Worm (Caenorhabditis elegans) whole organism, young adult: ENCODE measurements around the gene hum-8.

Source experiments
- F23B12.7 ChIP-seq: sonication (generic microtip); optimal IDR thresholded peaks from 2 replicates; lab custom pipeline; 2017; ENCODE audit warnings: missing genetic modification characterization, mild to moderate bottlenecking, missing compliant biosample characterization, antibody characterized with exemption, moderate library complexity; ENCODE audit not compliant: insufficient read depth
- F37B4.10 ChIP-seq: fragments of 200-800 bp; sonication (Bioruptor generic); IDR thresholded peaks from 2 replicates; pipeline ENCODE4 v1.3.6; 2022; ENCODE audit warnings: missing genetic modification characterization, missing compliant biosample characterization
- F39B2.1 ChIP-seq: fragments of 200-800 bp; sonication (Bioruptor generic); IDR thresholded peaks from 2 replicates; pipeline ENCODE4 v1.3.6; 2022; ENCODE audit warnings: missing genetic modification reagents, missing genetic modification characterization, missing compliant biosample characterization
- F57A8.1 ChIP-seq: fragments of 200-800 bp; sonication (Bioruptor generic); optimal IDR thresholded peaks from 2 replicates; lab custom pipeline; 2018; ENCODE audit warnings: mild to moderate bottlenecking, missing genetic modification characterization, moderate library complexity, missing compliant biosample characterization
- T26A5.8 ChIP-seq: sonication (generic microtip); optimal IDR thresholded peaks from 2 replicates; lab custom pipeline; 2016; ENCODE audit warnings: missing genetic modification characterization, missing compliant biosample characterization
- Y53F4B.3 ChIP-seq: fragments of 200-800 bp; sonication (Bioruptor generic); IDR thresholded peaks from 2 replicates; pipeline ENCODE4 v1.3.6; 2022; ENCODE audit warnings: missing genetic modification reagents, missing genetic modification characterization, missing compliant biosample characterization
- Y53G8AR.9 ChIP-seq: fragments of 200-800 bp; sonication (Bioruptor generic); conservative IDR thresholded peaks from 2 replicates; pipeline ENCODE4 v1.3.6; 2022; ENCODE audit warnings: missing genetic modification reagents, missing genetic modification characterization, missing compliant biosample characterization
- Y67H2A.10 ChIP-seq: fragments of 200-800 bp; sonication (Bioruptor generic); conservative IDR thresholded peaks from 2 replicates; pipeline ENCODE4 v1.3.6; 2022; ENCODE audit warnings: missing genetic modification reagents, missing genetic modification characterization, missing compliant biosample characterization
- Y95B8A.8 ChIP-seq: fragments of 200-800 bp; sonication (Bioruptor generic); IDR thresholded peaks from 2 replicates; pipeline ENCODE4 v1.3.6; 2022; ENCODE audit warnings: missing genetic modification reagents, missing genetic modification characterization, missing compliant biosample characterization
- attf-3 ChIP-seq: fragments of 200-800 bp; sonication (Bioruptor generic); conservative IDR thresholded peaks from 2 replicates; pipeline ENCODE4 v1.3.6; 2022; ENCODE audit warnings: missing genetic modification reagents, missing genetic modification characterization, missing compliant biosample characterization
- attf-6 ChIP-seq: fragments of 200-800 bp; sonication (Bioruptor generic); IDR thresholded peaks from 2 replicates; pipeline ENCODE4 v1.3.6; 2022; ENCODE audit warnings: missing genetic modification reagents, missing genetic modification characterization, missing compliant biosample characterization
- bed-2 ChIP-seq: fragments of 200-800 bp; sonication (Bioruptor generic); IDR thresholded peaks from 2 replicates; pipeline ENCODE4 v1.3.6; 2022; ENCODE audit warnings: missing genetic modification reagents, missing genetic modification characterization, missing compliant biosample characterization
- ceh-100 ChIP-seq: fragments of 200-800 bp; sonication (Bioruptor generic); IDR thresholded peaks from 2 replicates; pipeline ENCODE4 v1.3.6; 2022; ENCODE audit warnings: missing genetic modification reagents, missing genetic modification characterization, missing compliant biosample characterization
- ceh-27 ChIP-seq: fragments of 200-800 bp; sonication (Bioruptor generic); optimal IDR thresholded peaks from 2 replicates; lab custom pipeline; 2018; ENCODE audit warnings: mild to moderate bottlenecking, missing genetic modification characterization, moderate library complexity, missing compliant biosample characterization
- dpff-1 ChIP-seq: sonication (generic microtip); optimal IDR thresholded peaks from 2 replicates; lab custom pipeline; 2017; ENCODE audit warnings: mild to moderate bottlenecking, missing genetic modification characterization, missing compliant biosample characterization
- hlh-26 ChIP-seq: fragments of 200-800 bp; sonication (Bioruptor generic); conservative IDR thresholded peaks from 2 replicates; pipeline ENCODE4 v1.3.6; 2022; ENCODE audit warnings: missing genetic modification reagents, missing genetic modification characterization, missing compliant biosample characterization
- lag-1 ChIP-seq: fragments of 200-800 bp; sonication (Bioruptor generic); IDR thresholded peaks from 2 replicates; pipeline ENCODE4 v1.3.6; 2022; ENCODE audit warnings: missing genetic modification reagents, missing genetic modification characterization, missing compliant biosample characterization
- let-526 ChIP-seq: fragments of 200-800 bp; sonication (Bioruptor generic); IDR thresholded peaks from 2 replicates; pipeline ENCODE4 v1.3.6; 2022; ENCODE audit warnings: missing genetic modification reagents, missing genetic modification characterization, missing compliant biosample characterization
- let-607 ChIP-seq, 2 experiments: fragments of 200-800 bp in 1 of 2; sonication (Bioruptor generic) in 1 of 2; sonication (generic microtip) in 1 of 2; optimal IDR thresholded peaks; 2 replicates each; lab custom pipeline; 2016 to 2018; ENCODE audit warnings: mild to moderate bottlenecking in 2 of 2, missing compliant biosample characterization in 2 of 2, missing genetic modification characterization in 2 of 2, moderate library complexity in 2 of 2, missing genotype in 1 of 2
- lin-26 ChIP-seq: fragments of 200-800 bp; sonication (Bioruptor generic); IDR thresholded peaks from 2 replicates; pipeline ENCODE4 v1.3.6; 2022; ENCODE audit warnings: missing genetic modification reagents, missing genetic modification characterization, missing compliant biosample characterization
- lin-40 ChIP-seq: sonication (generic microtip); optimal IDR thresholded peaks from 2 replicates; lab custom pipeline; 2016; ENCODE audit warnings: missing genetic modification characterization, mild to moderate bottlenecking, missing compliant biosample characterization, missing genotype, missing genetic modification reagents
- lsl-1 ChIP-seq: fragments of 200-800 bp; sonication (Bioruptor generic); optimal IDR thresholded peaks from 2 replicates; lab custom pipeline; 2018; ENCODE audit warnings: mild to moderate bottlenecking, missing genetic modification characterization, moderate library complexity, missing compliant biosample characterization
- lsy-27 ChIP-seq: sonication (generic microtip); optimal IDR thresholded peaks from 2 replicates; lab custom pipeline; 2017; ENCODE audit warnings: missing genetic modification characterization, mild to moderate bottlenecking, missing compliant biosample characterization, antibody characterized with exemption, missing genotype, borderline replicate concordance; ENCODE audit not compliant: insufficient read depth
- madf-3 ChIP-seq: fragments of 200-800 bp; sonication (Bioruptor generic); IDR thresholded peaks from 2 replicates; pipeline ENCODE4 v1.3.6; 2022; ENCODE audit warnings: missing genetic modification reagents, missing genetic modification characterization, missing compliant biosample characterization
- madf-6 ChIP-seq: fragments of 200-800 bp; sonication (Bioruptor generic); IDR thresholded peaks from 2 replicates; pipeline ENCODE4 v1.3.6; 2022; ENCODE audit warnings: missing genetic modification reagents, missing genetic modification characterization, missing compliant biosample characterization
- mel-28 ChIP-seq: sonication (generic microtip); optimal IDR thresholded peaks from 2 replicates; lab custom pipeline; 2016; ENCODE audit warnings: borderline replicate concordance, mild to moderate bottlenecking, missing genetic modification characterization, missing compliant biosample characterization
- mes-4 ChIP-seq: sonication (generic microtip); optimal IDR thresholded peaks from 2 replicates; lab custom pipeline; 2016; ENCODE audit warnings: missing genotype, missing genetic modification characterization, missing compliant biosample characterization
- nhr-27 ChIP-seq: fragments of 200-800 bp; sonication (Bioruptor generic); optimal IDR thresholded peaks from 2 replicates; lab custom pipeline; 2018; ENCODE audit warnings: mild to moderate bottlenecking, missing genetic modification characterization, moderate library complexity, missing compliant biosample characterization
- nhr-80 ChIP-seq: sonication (generic microtip); optimal IDR thresholded peaks from 2 replicates; lab custom pipeline; 2016; ENCODE audit warnings: missing genetic modification characterization, missing compliant biosample characterization
- rpc-1 ChIP-seq, 2 experiments: fragments of 150-350 bp in 1 of 2; sonication (generic microtip) in 1 of 2; optimal IDR thresholded peaks; 2 replicates each; lab custom pipeline; 2014 to 2018; ENCODE audit warnings: missing biosample characterization in 1 of 2, missing genetic modification characterization in 1 of 2, missing genetic modification reagents in 1 of 2, missing genotype in 1 of 2
- snpc-3.4 ChIP-seq: sonication (generic microtip); optimal IDR thresholded peaks from 2 replicates; lab custom pipeline; 2017; ENCODE audit warnings: missing genetic modification characterization, mild to moderate bottlenecking, missing compliant biosample characterization, antibody characterized with exemption, moderate library complexity, missing genotype, missing genetic modification reagents
- somi-1 ChIP-seq: fragments of 200-800 bp; sonication (Bioruptor generic); optimal IDR thresholded peaks from 2 replicates; lab custom pipeline; 2018; ENCODE audit warnings: mild to moderate bottlenecking, missing genetic modification characterization, missing compliant biosample characterization
- tlf-1 ChIP-seq: fragments of 200-800 bp; sonication (Bioruptor generic); optimal IDR thresholded peaks from 2 replicates; lab custom pipeline; 2018; ENCODE audit warnings: mild to moderate bottlenecking, missing genetic modification characterization, missing compliant biosample characterization
- unc-130 ChIP-seq: sonication (generic microtip); optimal IDR thresholded peaks from 2 replicates; lab custom pipeline; 2016; ENCODE audit warnings: missing genetic modification reagents, missing genetic modification characterization, missing compliant biosample characterization
- unc-62 ChIP-seq: fragments of 150-350 bp; optimal IDR thresholded peaks from 2 replicates; lab custom pipeline; 2014; ENCODE audit warnings: missing biosample characterization, missing genetic modification reagents, missing genetic modification characterization
- xnd-1 ChIP-seq: sonication (generic microtip); optimal IDR thresholded peaks from 2 replicates; lab custom pipeline; 2016; ENCODE audit warnings: missing genotype, missing genetic modification reagents, missing genetic modification characterization, missing compliant biosample characterization
- zim-3 ChIP-seq: sonication (generic microtip); optimal IDR thresholded peaks from 2 replicates; lab custom pipeline; 2017; ENCODE audit warnings: mild to moderate bottlenecking, missing genetic modification characterization, moderate library complexity, missing compliant biosample characterization
- ztf-25 ChIP-seq: fragments of 200-800 bp; sonication (Bioruptor generic); IDR thresholded peaks from 2 replicates; pipeline ENCODE4 v1.3.6; 2022; ENCODE audit warnings: missing genetic modification reagents, missing genetic modification characterization, missing compliant biosample characterization
- ztf-26 ChIP-seq: sonication (generic microtip); optimal IDR thresholded peaks from 2 replicates; lab custom pipeline; 2017; ENCODE audit warnings: missing genetic modification characterization, missing compliant biosample characterization
- ztf-3 ChIP-seq: fragments of 200-800 bp; sonication (Bioruptor generic); optimal IDR thresholded peaks from 2 replicates; lab custom pipeline; 2018; ENCODE audit warnings: mild to moderate bottlenecking, missing genetic modification characterization, missing compliant biosample characterization

Gene hum-8

ce11 chrIV:443622-444021 lies 3.3 kb upstream of the hum-8 start, which contains the start of gene mrpl-55 (continued):
- TF ChIP-seq Y95B8A.8 (GFP tag; lab: Robert Waterston, UW) (no peak), madf-6 (GFP tag; lab: Robert Waterston, UW) (0 out of 2 replicates have a peak, but pooled peaks have one; percentile 27), unc-130 (GFP tag; lab: Kevin White, UChicago) (peak; percentile 18), lsy-27 (no peak), xnd-1 (tag; lab: Kevin White, UChicago) (no peak), nhr-27 (no peak), lin-26 (no peak), Y67H2A.10 (GFP tag; lab: Robert Waterston, UW) (no peak), Y53F4B.3 (GFP tag; lab: Robert Waterston, UW) (no peak), ztf-25 (GFP tag; lab: Robert Waterston, UW) (no peak), lin-40 (tag; lab: Kevin White, UChicago) (peak; percentile 79), mes-4 (tag; lab: Kevin White, UChicago) (no peak), T26A5.8 (tag; lab: Kevin White, UChicago) (no peak), F57A8.1 (no peak), F23B12.7 (tag; lab: Kevin White, UChicago) (peak; percentile 30), mel-28 (tag; lab: Kevin White, UChicago) (no peak), F39B2.1 (GFP tag; lab: Robert Waterston, UW) (no peak), somi-1 (GFP tag; lab: Kevin White, UChicago) (no peak), bed-2 (no peak), rpc-1 (optimal IDR thresholded peaks at IDR 0.05; lab: Kevin White, UChicago) (no peak), rpc-1 (tag; optimal IDR thresholded peaks at IDR 0.05; lab: Kevin White, UChicago) (no peak), Y53G8AR.9 (GFP tag; lab: Robert Waterston, UW) (no peak), dpff-1 (tag; lab: Kevin White, UChicago) (no peak), ceh-27 (GFP tag; lab: Kevin White, UChicago) (peak; percentile 52), attf-3 (0 out of 2 replicates have a peak, but pooled peaks have one; percentile 24), ceh-100 (GFP tag; lab: Robert Waterston, UW) (peak; percentile 65), lag-1 (GFP tag; lab: Robert Waterston, UW) (no peak), ztf-26 (tag; lab: Kevin White, UChicago) (peak; percentile 68), let-526 (GFP tag; lab: Robert Waterston, UW) (no peak)
- TF ChIP-seq, all 124 proteins: peak for 39

- TF ChIP-seq attf-6 (no peak), hlh-26 (no peak), F23B12.7 (tag; lab: Kevin White, UChicago) (no peak), let-607 (tag; optimal IDR thresholded peaks at IDR 0.05; lab: Kevin White, UChicago) (no peak), lsl-1 (GFP tag; lab: Kevin White, UChicago) (no peak), unc-62 (GFP tag; lab: Kevin White, UChicago) (no peak), Y53G8AR.9 (GFP tag; lab: Robert Waterston, UW) (no peak), F37B4.10 (GFP tag; lab: Robert Waterston, UW) (no peak), ztf-3 (GFP tag; lab: Kevin White, UChicago) (no peak), somi-1 (GFP tag; lab: Kevin White, UChicago) (no peak), lsy-27 (no peak)
These were observed 2.0 kb downstream of the hum-8 start for ce11 chrIV:438384-438783.

ce11 chrIV:428869-429268 lies 11.5 kb downstream of the hum-8 start, which contains the start of gene Y66H1A.5:
Gene Y66H1A.5, minus strand, starts transcription at chrIV:429133.
- TF ChIP-seq madf-3 (GFP tag; lab: Robert Waterston, UW) (0 out of 2 replicates have a peak, but pooled peaks have one; percentile 53), let-607 (tag; optimal IDR thresholded peaks at IDR 0.05; lab: Kevin White, UChicago) (peak in 1 of 2 experiments; percentile 16), nhr-80 (tag; lab: Kevin White, UChicago) (peak; percentile 50), zim-3 (tag; lab: Kevin White, UChicago) (no peak), tlf-1 (GFP tag; lab: Kevin White, UChicago) (peak; percentile 37), unc-62 (GFP tag; lab: Kevin White, UChicago) (no peak), snpc-3.4 (tag; lab: Kevin White, UChicago) (no peak)
- TF ChIP-seq, all 124 proteins: peak for 4
